Worm (Caenorhabditis elegans) whole organism, L4 larva: ENCODE data around the gene nas-8.

ENCODE experiments used
- D1046.2 ChIP-seq: fragments of 200-800 bp; sonication (Bioruptor generic); IDR thresholded peaks from 2 replicates; pipeline ENCODE4 v1.3.6; 2022; ENCODE audit warnings: missing genetic modification characterization, missing compliant biosample characterization
- F37D6.2 ChIP-seq: sonication (generic microtip); optimal IDR thresholded peaks from 2 replicates; lab custom pipeline; 2016; ENCODE audit warnings: mild to moderate bottlenecking, missing genetic modification characterization, missing compliant biosample characterization
- F44E2.7 ChIP-seq: fragments of 200-800 bp; sonication (Bioruptor generic); IDR thresholded peaks from 2 replicates; pipeline ENCODE4 v2.1.2; 2022; ENCODE audit warnings: missing genetic modification characterization, missing compliant biosample characterization
- F49E8.2 ChIP-seq: sonication (generic microtip); optimal IDR thresholded peaks from 2 replicates; lab custom pipeline; 2016; ENCODE audit warnings: missing compliant biosample characterization, mild to moderate bottlenecking, missing genetic modification characterization, borderline replicate concordance
- T26A8.4 ChIP-seq: fragments of 200-800 bp; sonication (Bioruptor generic); IDR thresholded peaks from 2 replicates; pipeline ENCODE4 v1.3.6; 2022; ENCODE audit warnings: missing genetic modification characterization, missing compliant biosample characterization
- Y105C5A.15 ChIP-seq: fragments of 200-800 bp; sonication (Bioruptor generic); IDR thresholded peaks from 2 replicates; pipeline ENCODE4 v1.3.6; 2022; ENCODE audit warnings: missing genetic modification characterization, missing compliant biosample characterization
- ZK546.5 ChIP-seq, 2 experiments: sonication (generic microtip); optimal IDR thresholded peaks; 2 replicates each; lab custom pipeline; 2017; ENCODE audit warnings: missing biosample characterization in 2 of 2, missing genetic modification characterization in 2 of 2
- aly-2 ChIP-seq: sonication (generic microtip); optimal IDR thresholded peaks from 2 replicates; lab custom pipeline; 2018; ENCODE audit warnings: missing biosample characterization, missing genetic modification characterization
- attf-4 ChIP-seq: sonication (generic microtip); optimal IDR thresholded peaks from 3 replicates; lab custom pipeline; 2017; ENCODE audit warnings: missing biosample characterization, missing genetic modification characterization
- ceh-20 ChIP-seq: fragments of 200-800 bp; sonication (Bioruptor generic); IDR thresholded peaks from 2 replicates; pipeline ENCODE4 v1.3.6; 2022; ENCODE audit warnings: missing genetic modification reagents, missing genetic modification characterization, missing compliant biosample characterization
- ceh-28 ChIP-seq: fragments of 150-350 bp; optimal IDR thresholded peaks from 2 replicates; lab custom pipeline; 2014; ENCODE audit warnings: missing biosample characterization, missing genetic modification reagents, missing genetic modification characterization
- ceh-32 ChIP-seq: sonication (generic microtip); optimal IDR thresholded peaks from 2 replicates; lab custom pipeline; 2016; ENCODE audit warnings: mild to moderate bottlenecking, missing genetic modification characterization, missing compliant biosample characterization; ENCODE audit not compliant: poor library complexity
- ceh-62 ChIP-seq: sonication (generic microtip); optimal IDR thresholded peaks from 2 replicates; lab custom pipeline; 2017; ENCODE audit warnings: missing biosample characterization, missing genetic modification characterization
- ces-1 ChIP-seq: fragments of 150-350 bp; sonication (generic microtip); optimal IDR thresholded peaks from 4 replicates; lab custom pipeline; 2014; ENCODE audit warnings: missing biosample characterization, missing genetic modification reagents, missing genetic modification characterization
- cey-2 ChIP-seq: sonication (generic microtip); optimal IDR thresholded peaks from 3 replicates; lab custom pipeline; 2017; ENCODE audit warnings: missing genetic modification characterization, mild to moderate bottlenecking, missing compliant biosample characterization, antibody characterized with exemption, borderline replicate concordance; ENCODE audit not compliant: insufficient read depth
- daf-12 ChIP-seq: fragments of 150-350 bp; optimal IDR thresholded peaks from 2 replicates; lab custom pipeline; 2014; ENCODE audit warnings: missing biosample characterization, missing genetic modification reagents, missing genetic modification characterization
- dmd-6 ChIP-seq: fragments of 200-800 bp; sonication (Bioruptor generic); IDR thresholded peaks from 2 replicates; pipeline ENCODE4 v1.3.6; 2022; ENCODE audit warnings: missing genetic modification reagents, missing genetic modification characterization, missing compliant biosample characterization
- dmd-8 ChIP-seq: fragments of 200-800 bp; sonication (Bioruptor generic); IDR thresholded peaks from 2 replicates; pipeline ENCODE4 v1.3.6; 2022; ENCODE audit warnings: missing genetic modification characterization, missing compliant biosample characterization
- dmd-9 ChIP-seq: fragments of 200-800 bp; sonication (Bioruptor generic); IDR thresholded peaks from 2 replicates; pipeline ENCODE4 v1.3.6; 2022; ENCODE audit warnings: missing genetic modification reagents, missing genetic modification characterization, missing compliant biosample characterization
- egl-27 ChIP-seq: sonication (generic microtip); optimal IDR thresholded peaks from 3 replicates; lab custom pipeline; 2017; ENCODE audit warnings: missing biosample characterization, missing genetic modification reagents, missing genetic modification characterization
- gei-8 ChIP-seq: fragments of 200-800 bp; sonication (Bioruptor generic); optimal IDR thresholded peaks from 2 replicates; lab custom pipeline; 2018; ENCODE audit warnings: mild to moderate bottlenecking, missing genetic modification characterization, missing compliant biosample characterization
- jun-1 ChIP-seq: fragments of 150-350 bp; optimal IDR thresholded peaks from 2 replicates; lab custom pipeline; 2014; ENCODE audit warnings: missing biosample characterization, missing genetic modification reagents, missing genetic modification characterization
- lim-7 ChIP-seq: fragments of 200-800 bp; sonication (Bioruptor generic); IDR thresholded peaks from 2 replicates; pipeline ENCODE4 v1.3.6; 2022; ENCODE audit warnings: missing genetic modification characterization, missing compliant biosample characterization
- lin-13 ChIP-seq: fragments of 150-350 bp; optimal IDR thresholded peaks from 2 replicates; lab custom pipeline; 2014; ENCODE audit warnings: missing biosample characterization, missing genetic modification reagents, missing genetic modification characterization
- lin-15B ChIP-seq: fragments of 150-350 bp; sonication (generic microtip); optimal IDR thresholded peaks from 3 replicates; lab custom pipeline; 2014; ENCODE audit warnings: missing biosample characterization, missing genetic modification characterization
- lin-38 ChIP-seq: fragments of 200-800 bp; sonication (Bioruptor generic); IDR thresholded peaks from 2 replicates; pipeline ENCODE4 v1.3.6; 2022; ENCODE audit warnings: missing genetic modification reagents, missing genetic modification characterization, missing compliant biosample characterization
- lin-39 ChIP-seq: fragments of 150-350 bp; optimal IDR thresholded peaks from 2 replicates; lab custom pipeline; 2014; ENCODE audit warnings: missing biosample characterization, missing genetic modification reagents, missing genetic modification characterization
- madf-5 ChIP-seq, 2 experiments: fragments of 200-800 bp; sonication (Bioruptor generic); IDR thresholded peaks; 2 replicates each; pipeline ENCODE4 v1.3.6; 2022; ENCODE audit warnings: missing compliant biosample characterization in 2 of 2, missing genetic modification characterization in 2 of 2
- mdt-29 ChIP-seq: fragments of 200-800 bp; sonication (Bioruptor generic); IDR thresholded peaks from 2 replicates; pipeline ENCODE4 v1.3.6; 2022; ENCODE audit warnings: missing genetic modification reagents, missing genetic modification characterization, missing compliant biosample characterization
- mes-2 ChIP-seq: sonication (generic microtip); optimal IDR thresholded peaks from 2 replicates; lab custom pipeline; 2016; ENCODE audit warnings: missing genotype, mild to moderate bottlenecking, missing genetic modification characterization, missing compliant biosample characterization; ENCODE audit not compliant: poor library complexity, severe bottlenecking
- nhr-102 ChIP-seq: sonication (generic microtip); optimal IDR thresholded peaks from 2 replicates; lab custom pipeline; 2016; ENCODE audit warnings: mild to moderate bottlenecking, missing genetic modification characterization, moderate library complexity, missing compliant biosample characterization
- nhr-11 ChIP-seq: fragments of 150-350 bp; optimal IDR thresholded peaks from 2 replicates; lab custom pipeline; 2014; ENCODE audit warnings: missing biosample characterization, missing genetic modification characterization
- nhr-111 ChIP-seq: fragments of 200-800 bp; sonication (Bioruptor generic); optimal IDR thresholded peaks from 2 replicates; lab custom pipeline; 2018; ENCODE audit warnings: mild to moderate bottlenecking, missing genetic modification characterization, missing compliant biosample characterization
- nhr-25 ChIP-seq: sonication (generic microtip); optimal IDR thresholded peaks from 2 replicates; lab custom pipeline; 2017; ENCODE audit warnings: missing genetic modification characterization, mild to moderate bottlenecking, missing compliant biosample characterization, antibody characterized with exemption, moderate library complexity, borderline replicate concordance; ENCODE audit not compliant: insufficient read depth
- nhr-28 ChIP-seq: fragments of 150-350 bp; optimal IDR thresholded peaks from 2 replicates; lab custom pipeline; 2014; ENCODE audit warnings: missing biosample characterization, missing genetic modification characterization
- nhr-48 ChIP-seq: sonication (generic microtip); optimal IDR thresholded peaks from 2 replicates; lab custom pipeline; 2016; ENCODE audit warnings: mild to moderate bottlenecking, missing genetic modification characterization, missing compliant biosample characterization
- nhr-6 ChIP-seq: fragments of 150-350 bp; optimal IDR thresholded peaks from 2 replicates; lab custom pipeline; 2014; ENCODE audit warnings: missing biosample characterization, missing genetic modification characterization
- nhr-76 ChIP-seq: fragments of 150-350 bp; optimal IDR thresholded peaks from 2 replicates; lab custom pipeline; 2014; ENCODE audit warnings: missing biosample characterization, missing genetic modification characterization
- nhr-77 ChIP-seq: fragments of 150-350 bp; optimal IDR thresholded peaks from 2 replicates; lab custom pipeline; 2014; ENCODE audit warnings: missing biosample characterization, missing genetic modification characterization
- pqm-1 ChIP-seq: sonication (generic microtip); optimal IDR thresholded peaks from 2 replicates; lab custom pipeline; 2017; ENCODE audit warnings: missing biosample characterization, missing genetic modification characterization
- rbr-2 ChIP-seq: sonication (generic microtip); optimal IDR thresholded peaks from 2 replicates; lab custom pipeline; 2016; ENCODE audit warnings: missing genotype, missing genetic modification characterization, missing compliant biosample characterization
- sdz-12 ChIP-seq: fragments of 200-800 bp; sonication (Bioruptor generic); optimal IDR thresholded peaks from 2 replicates; lab custom pipeline; 2018; ENCODE audit warnings: mild to moderate bottlenecking, missing genetic modification characterization, missing compliant biosample characterization
- set-16 ChIP-seq: fragments of 200-800 bp; sonication (Bioruptor generic); IDR thresholded peaks from 2 replicates; pipeline ENCODE4 v1.3.6; 2022; ENCODE audit warnings: missing genetic modification reagents, missing genetic modification characterization, missing compliant biosample characterization
- skn-1 ChIP-seq: fragments of 150-350 bp; optimal IDR thresholded peaks from 2 replicates; lab custom pipeline; 2014; ENCODE audit warnings: missing biosample characterization, missing genetic modification characterization
- spr-1 ChIP-seq: sonication (generic microtip); optimal IDR thresholded peaks from 2 replicates; lab custom pipeline; 2016; ENCODE audit warnings: mild to moderate bottlenecking, missing genetic modification characterization, missing compliant biosample characterization
- spr-3 ChIP-seq: fragments of 200-800 bp; sonication (Bioruptor generic); optimal IDR thresholded peaks from 2 replicates; lab custom pipeline; 2018; ENCODE audit warnings: mild to moderate bottlenecking, missing genetic modification characterization, missing compliant biosample characterization
- tag-97 ChIP-seq: fragments of 200-800 bp; sonication (Bioruptor generic); IDR thresholded peaks from 2 replicates; pipeline ENCODE4 v1.3.6; 2022; ENCODE audit warnings: missing genetic modification characterization, missing compliant biosample characterization
- vab-7 ChIP-seq: fragments of 200-800 bp; sonication (Bioruptor generic); IDR thresholded peaks from 2 replicates; pipeline ENCODE4 v1.3.6; 2022; ENCODE audit warnings: missing genetic modification reagents, missing genetic modification characterization, missing compliant biosample characterization
- zfp-3 ChIP-seq: fragments of 200-800 bp; sonication (Bioruptor generic); conservative IDR thresholded peaks from 2 replicates; pipeline ENCODE4 v1.3.6; 2022; ENCODE audit warnings: missing genetic modification reagents, missing genetic modification characterization, missing compliant biosample characterization
- zip-11 ChIP-seq: fragments of 200-800 bp; sonication (Bioruptor generic); IDR thresholded peaks from 2 replicates; pipeline ENCODE4 v1.3.6; 2022; ENCODE audit warnings: missing genetic modification characterization, missing compliant biosample characterization
- ztf-11 ChIP-seq: fragments of 150-350 bp; optimal IDR thresholded peaks from 2 replicates; lab custom pipeline; 2014; ENCODE audit warnings: missing biosample characterization, missing genetic modification characterization
- ztf-7 ChIP-seq: fragments of 150-350 bp; optimal IDR thresholded peaks from 2 replicates; lab custom pipeline; 2014; ENCODE audit warnings: missing biosample characterization, missing genetic modification characterization

nas-8 gene

ce11 chrIV:7084632-7085160 is 30.0 kb upstream of the nas-8 start, which contains the start of gene rps-4 (continued):
- TF ChIP-seq ztf-7 (tag; lab: Kevin White, UChicago) (no peak), nhr-102 (peak; percentile 61), F49E8.2 (no peak), F37D6.2 (tag; lab: Kevin White, UChicago) (peak; percentile 59), ceh-28 (tag; lab: Kevin White, UChicago) (no peak), nhr-11 (tag; lab: Kevin White, UChicago) (peak; percentile 81), nhr-76 (no peak), nhr-48 (tag; lab: Kevin White, UChicago) (peak; percentile 53), skn-1 (tag; lab: Kevin White, UChicago) (no peak), ztf-11 (tag; lab: Kevin White, UChicago) (no peak), mdt-29 (GFP tag; lab: Robert Waterston, UW) (peak; percentile 66), dmd-9 (GFP tag; lab: Robert Waterston, UW) (peak; percentile 69), tag-97 (GFP tag; lab: Robert Waterston, UW) (no peak), D1046.2 (GFP tag; lab: Robert Waterston, UW) (0 out of 2 replicates have a peak, but pooled peaks have one; percentile 36), set-16 (GFP tag; lab: Robert Waterston, UW) (no peak; the same call in 1 of the 2 replicates), nhr-28 (tag; lab: Kevin White, UChicago) (peak; percentile 87), egl-27 (tag; lab: Kevin White, UChicago) (no peak), dmd-8 (no peak), ceh-20 (GFP tag; lab: Robert Waterston, UW) (peak; percentile 79), nhr-6 (tag; lab: Kevin White, UChicago) (peak; percentile 85), dmd-6 (GFP tag; lab: Robert Waterston, UW) (peak; percentile 83), lin-15B (tag; lab: Kevin White, UChicago) (peak; percentile 74), sdz-12 (GFP tag; lab: Kevin White, UChicago) (no peak), jun-1 (tag; lab: Kevin White, UChicago) (peak; percentile 23), Y105C5A.15 (GFP tag; lab: Robert Waterston, UW) (no peak), daf-12 (tag; lab: Kevin White, UChicago) (no peak), ces-1 (no peak), rbr-2 (tag; lab: Kevin White, UChicago) (peak; percentile 75), lin-39 (tag; lab: Kevin White, UChicago) (no peak), aly-2 (tag; lab: Kevin White, UChicago) (no peak), nhr-25 (tag; lab: Kevin White, UChicago) (peak; percentile 43), mes-2 (tag; lab: Kevin White, UChicago) (peak; percentile 93), spr-3 (GFP tag; lab: Kevin White, UChicago) (no peak), spr-1 (peak; percentile 65), ceh-32 (tag; lab: Kevin White, UChicago) (no peak), lin-13 (GFP tag; lab: Kevin White, UChicago) (peak; percentile 65), nhr-111 (GFP tag; lab: Kevin White, UChicago) (no peak), gei-8 (no peak), ZK546.5 (tag; optimal IDR thresholded peaks at IDR 0.05; lab: Kevin White, UChicago) (no peak), pqm-1 (tag; lab: Kevin White, UChicago) (peak; percentile 53), lim-7 (GFP tag; lab: Robert Waterston, UW) (no peak), T26A8.4 (GFP tag; lab: Robert Waterston, UW) (peak; percentile 77), ceh-62 (tag; lab: Kevin White, UChicago) (no peak), madf-5 (GFP tag; IDR thresholded peaks at IDR 0.05; lab: Robert Waterston, UW) (no peak), attf-4 (no peak), vab-7 (GFP tag; lab: Robert Waterston, UW) (peak; percentile 50; the same call in 1 of the 2 replicates), nhr-77 (tag; lab: Kevin White, UChicago) (peak; percentile 86), zfp-3 (GFP tag; lab: Robert Waterston, UW) (0 out of 2 replicates have a peak, but pooled peaks have one; percentile 39), lin-38 (peak; percentile 97), cey-2 (tag; lab: Kevin White, UChicago) (no peak), zip-11 (no peak), F44E2.7 (GFP tag; lab: Robert Waterston, UW) (no peak)
